Worm (Caenorhabditis elegans): ENCODE measurements around the gene C09E8.6.

The C09E8.6 gene

ce11 chrII:551245-551904 is 4.9 kb upstream of the C09E8.6 start, which contains the start of gene lips-7:
lips-7 (plus strand) TSS chrII:551854.
- TF ChIP-seq ceh-43 (GFP tag; optimal IDR thresholded peaks at IDR 0.05) (no peak), unc-120 (tag; optimal IDR thresholded peaks at IDR 0.05; ENCODE audit: poor library complexity, severe bottlenecking) (no peak), zip-8 (tag; optimal IDR thresholded peaks at IDR 0.05) (no peak), snpc-4 (tag; optimal IDR thresholded peaks at IDR 0.05) (no peak)

- TF ChIP-seq cnd-1 (tag; optimal IDR thresholded peaks at IDR 0.05) (no peak), mab-5 (tag; optimal IDR thresholded peaks at IDR 0.05) (no peak), bed-3 (GFP tag; optimal IDR thresholded peaks at IDR 0.05) (no peak), unc-62 (GFP tag; optimal IDR thresholded peaks at IDR 0.05) (peak; percentile 5), lin-13 (tag; optimal IDR thresholded peaks at IDR 0.05) (no peak), sem-2 (GFP tag; optimal IDR thresholded peaks at IDR 0.05) (no peak), ces-1 (GFP tag; optimal IDR thresholded peaks at IDR 0.05) (no peak), ham-2 (GFP tag; optimal IDR thresholded peaks at IDR 0.05) (no peak), tbx-8 (GFP tag; optimal IDR thresholded peaks at IDR 0.05) (no peak)
Measured at ce11 chrII:555371-555770, 926 bp upstream of the C09E8.6 start.

ce11 chrII:568776-569175 is 12.5 kb downstream of the C09E8.6 start, which contains the start of gene W08F4.5:
W08F4.5 (minus strand) TSS chrII:568876.
- no peak for TF ChIP-seq ceh-83 (GFP tag; optimal IDR thresholded peaks at IDR 0.05)
- TF ChIP-seq nhr-2 (tag; optimal IDR thresholded peaks at IDR 0.05): no peak
- TF ChIP-seq unc-120 (tag; optimal IDR thresholded peaks at IDR 0.05; ENCODE audit: poor library complexity, severe bottlenecking): no peak
- no peak for TF ChIP-seq lin-32 (GFP tag; optimal IDR thresholded peaks at IDR 0.05)
- no peak for TF ChIP-seq blmp-1 (tag; optimal IDR thresholded peaks at IDR 0.05)
- TF ChIP-seq zip-8 (tag; optimal IDR thresholded peaks at IDR 0.05): no peak
- no peak for TF ChIP-seq nhr-237 (tag; optimal IDR thresholded peaks at IDR 0.05)
- no peak for TF ChIP-seq ces-1 (GFP tag; optimal IDR thresholded peaks at IDR 0.05)
- no peak for TF ChIP-seq ceh-39 (tag; optimal IDR thresholded peaks at IDR 0.05)

ce11 chrII:572010-572409 is 15.7 kb downstream of the C09E8.6 start, which contains the start of gene mlt-8:
mlt-8 (minus strand) TSS chrII:572110.
- TF ChIP-seq ceh-83 (GFP tag; optimal IDR thresholded peaks at IDR 0.05) (no peak), nhr-76 (tag; optimal IDR thresholded peaks at IDR 0.05) (no peak), mep-1 (tag; optimal IDR thresholded peaks at IDR 0.05) (no peak), mls-2 (tag; optimal IDR thresholded peaks at IDR 0.05) (no peak), lin-32 (GFP tag; optimal IDR thresholded peaks at IDR 0.05) (no peak), nhr-28 (tag; optimal IDR thresholded peaks at IDR 0.05) (no peak), lin-13 (tag; optimal IDR thresholded peaks at IDR 0.05) (no peak), ceh-43 (GFP tag; optimal IDR thresholded peaks at IDR 0.05) (no peak), snpc-4 (tag; optimal IDR thresholded peaks at IDR 0.05) (no peak), M03D4.4 (tag; optimal IDR thresholded peaks at IDR 0.05) (no peak), mab-5 (tag; optimal IDR thresholded peaks at IDR 0.05) (no peak), ham-2 (GFP tag; optimal IDR thresholded peaks at IDR 0.05) (no peak)

- TF ChIP-seq bed-3 (GFP tag; optimal IDR thresholded peaks at IDR 0.05) (no peak), nhr-2 (tag; optimal IDR thresholded peaks at IDR 0.05) (no peak), zip-8 (tag; optimal IDR thresholded peaks at IDR 0.05) (no peak), unc-120 (tag; optimal IDR thresholded peaks at IDR 0.05; ENCODE audit: poor library complexity, severe bottlenecking) (no peak)
Measured at ce11 chrII:574064-574463, 17.8 kb downstream of the C09E8.6 start.

ce11 chrII:577632-578031 is 21.3 kb downstream of the C09E8.6 start, which contains the start of gene W08F4.7:
W08F4.7 (minus strand) TSS chrII:577732.
- TF ChIP-seq drap-1 (GFP tag; optimal IDR thresholded peaks at IDR 0.05) (no peak), lsy-2 (tag; optimal IDR thresholded peaks at IDR 0.05) (no peak), unc-120 (tag; optimal IDR thresholded peaks at IDR 0.05; ENCODE audit: poor library complexity, severe bottlenecking) (no peak), bed-3 (GFP tag; optimal IDR thresholded peaks at IDR 0.05) (no peak), mab-5 (tag; optimal IDR thresholded peaks at IDR 0.05) (no peak), zip-8 (tag; optimal IDR thresholded peaks at IDR 0.05) (no peak), nhr-12 (tag; optimal IDR thresholded peaks at IDR 0.05) (no peak), ztf-11 (tag; optimal IDR thresholded peaks at IDR 0.05) (no peak), nhr-237 (tag; optimal IDR thresholded peaks at IDR 0.05) (no peak), pha-4 (tag; optimal IDR thresholded peaks at IDR 0.05) (no peak), tbx-8 (GFP tag; optimal IDR thresholded peaks at IDR 0.05) (no peak), elt-1 (tag; optimal IDR thresholded peaks at IDR 0.05; ENCODE audit: borderline replicate concordance, insufficient read depth) (no peak)
